Fruit fly (Drosophila melanogaster) whole organism, embryonic: ENCODE data around the gene CG16734.

ENCODE experiments used
- Asciz ChIP-seq: fragments of 200-800 bp; sonication (Bioruptor generic); optimal IDR thresholded peaks from 2 replicates; lab custom pipeline; 2017; ENCODE audit warnings: missing biosample characterization, mild to moderate bottlenecking, missing genetic modification characterization, missing genetic modification reagents
- Atf3 ChIP-seq: fragments of 200-800 bp; sonication (Bioruptor generic); optimal IDR thresholded peaks from 3 replicates; lab custom pipeline; 2016; ENCODE audit warnings: missing biosample characterization, missing genetic modification characterization
- CG11723 ChIP-seq: fragments of 200-800 bp; sonication (Bioruptor generic); optimal IDR thresholded peaks from 2 replicates; lab custom pipeline; 2017; ENCODE audit warnings: missing biosample characterization, mild to moderate bottlenecking, missing genetic modification characterization
- CG13287 ChIP-seq: fragments of 200-800 bp; sonication (Bioruptor generic); IDR thresholded peaks from 2 replicates; pipeline ENCODE4 v1.3.6; 2022; ENCODE audit warnings: missing biosample characterization, missing genetic modification characterization; ENCODE audit not compliant: partially characterized antibody
- CG14667 ChIP-seq: fragments of 200-800 bp; sonication (Bioruptor generic); IDR thresholded peaks from 2 replicates; pipeline ENCODE4 v1.3.6; 2022; ENCODE audit warnings: missing biosample characterization, missing genetic modification characterization
- CG15601 ChIP-seq: fragments of 200-800 bp; sonication (Bioruptor generic); optimal IDR thresholded peaks from 3 replicates; lab custom pipeline; 2019; ENCODE audit warnings: missing biosample characterization, mild to moderate bottlenecking, missing genetic modification characterization, moderate library complexity
- CG17361 ChIP-seq: fragments of 200-800 bp; sonication (Bioruptor generic); IDR thresholded peaks from 3 replicates; pipeline ENCODE4 v1.3.6; 2022; ENCODE audit warnings: missing biosample characterization, missing genetic modification characterization
- CG17385 ChIP-seq: fragments of 200-800 bp; sonication (Bioruptor generic); optimal IDR thresholded peaks from 3 replicates; lab custom pipeline; 2018; ENCODE audit warnings: missing biosample characterization, mild to moderate bottlenecking, missing genetic modification characterization
- CG18476 ChIP-seq: fragments of 200-800 bp; sonication (Bioruptor generic); optimal IDR thresholded peaks from 2 replicates; lab custom pipeline; 2016; ENCODE audit warnings: missing biosample characterization, mild to moderate bottlenecking, missing genetic modification characterization
- CG2129 ChIP-seq: fragments of 200-800 bp; sonication (Bioruptor generic); IDR thresholded peaks from 2 replicates; pipeline ENCODE4 v1.3.6; 2022; ENCODE audit warnings: missing biosample characterization, missing genetic modification characterization; ENCODE audit not compliant: partially characterized antibody
- CG2678 ChIP-seq: fragments of 200-800 bp; sonication (Bioruptor generic); optimal IDR thresholded peaks from 3 replicates; lab custom pipeline; 2019; ENCODE audit warnings: missing biosample characterization, mild to moderate bottlenecking, missing genetic modification characterization, moderate library complexity
- CG4617 ChIP-seq: fragments of 200-800 bp; sonication (Bioruptor generic); optimal IDR thresholded peaks from 3 replicates; lab custom pipeline; 2016; ENCODE audit warnings: missing biosample characterization, missing genetic modification characterization, borderline replicate concordance
- CG5245 ChIP-seq: fragments of 200-800 bp; sonication (Bioruptor generic); optimal IDR thresholded peaks from 3 replicates; lab custom pipeline; 2016; ENCODE audit warnings: missing biosample characterization, missing genetic modification characterization
- CG7271 ChIP-seq: fragments of 200-800 bp; sonication (Bioruptor generic); optimal IDR thresholded peaks from 2 replicates; lab custom pipeline; 2018; ENCODE audit warnings: missing biosample characterization, mild to moderate bottlenecking, missing genetic modification characterization, moderate library complexity
- CG8359 ChIP-seq: fragments of 200-800 bp; sonication (Bioruptor generic); optimal IDR thresholded peaks from 2 replicates; lab custom pipeline; 2017; ENCODE audit warnings: missing biosample characterization, mild to moderate bottlenecking, missing genetic modification characterization, borderline replicate concordance
- CG9797 ChIP-seq: fragments of 200-800 bp; sonication (Bioruptor generic); optimal IDR thresholded peaks from 3 replicates; lab custom pipeline; 2018; ENCODE audit warnings: missing biosample characterization, mild to moderate bottlenecking, missing genetic modification characterization
- CTCF ChIP-seq: fragments of 200-800 bp; sonication (Bioruptor generic); optimal IDR thresholded peaks from 2 replicates; lab custom pipeline; 2017; ENCODE audit warnings: missing biosample characterization, mild to moderate bottlenecking, missing genetic modification characterization, moderate library complexity
- Med ChIP-seq: fragments of 200-800 bp; sonication (Bioruptor generic); peaks from one replicate; lab custom pipeline; 2016; ENCODE audit warnings: missing biosample characterization, missing genetic modification characterization, mild to moderate bottlenecking, inconsistent platforms, moderate library complexity
- Myb ChIP-seq: fragments of 200-800 bp; sonication (Bioruptor generic); optimal IDR thresholded peaks from 2 replicates; lab custom pipeline; 2016; ENCODE audit warnings: missing biosample characterization, missing genetic modification characterization
- NC2α ChIP-seq: fragments of 200-800 bp; sonication (Bioruptor generic); optimal IDR thresholded peaks from 2 replicates; lab custom pipeline; 2016; ENCODE audit warnings: missing biosample characterization, missing genetic modification characterization
- NK7.1 ChIP-seq: fragments of 200-800 bp; sonication (Bioruptor generic); optimal IDR thresholded peaks from 3 replicates; lab custom pipeline; 2016; ENCODE audit warnings: missing biosample characterization, missing genetic modification characterization
- abd-A ChIP-seq: fragments of 200-800 bp; sonication (Bioruptor generic); optimal IDR thresholded peaks from 3 replicates; lab custom pipeline; 2019; ENCODE audit warnings: missing biosample characterization, mild to moderate bottlenecking, missing genetic modification characterization, moderate library complexity
- ash1 ChIP-seq: fragments of 200-800 bp; sonication (Bioruptor generic); optimal IDR thresholded peaks from 2 replicates; lab custom pipeline; 2018; ENCODE audit warnings: missing biosample characterization, mild to moderate bottlenecking, missing genetic modification characterization
- ato ChIP-seq: fragments of 200-800 bp; sonication (Bioruptor generic); IDR thresholded peaks from 2 replicates; pipeline ENCODE4 v1.3.6; 2022; ENCODE audit warnings: missing biosample characterization, missing genetic modification characterization; ENCODE audit not compliant: partially characterized antibody
- bbx ChIP-seq: fragments of 200-800 bp; sonication (Bioruptor generic); IDR thresholded peaks from 2 replicates; pipeline ENCODE4 v1.3.6; 2022; ENCODE audit warnings: missing biosample characterization, missing genetic modification characterization; ENCODE audit not compliant: partially characterized antibody
- chm ChIP-seq: fragments of 200-800 bp; sonication (Bioruptor generic); IDR thresholded peaks from 2 replicates; pipeline ENCODE4 v1.3.6; 2022; ENCODE audit warnings: missing biosample characterization, missing genetic modification characterization
- corto ChIP-seq: fragments of 200-800 bp; sonication (Bioruptor generic); optimal IDR thresholded peaks from 2 replicates; lab custom pipeline; 2016; ENCODE audit warnings: missing biosample characterization, mild to moderate bottlenecking, missing genetic modification characterization, moderate library complexity
- crc ChIP-seq: fragments of 200-800 bp; sonication (Bioruptor generic); optimal IDR thresholded peaks from 2 replicates; lab custom pipeline; 2016; ENCODE audit warnings: missing biosample characterization, missing genetic modification characterization
- eyg ChIP-seq: fragments of 200-800 bp; sonication (Bioruptor generic); optimal IDR thresholded peaks from 3 replicates; lab custom pipeline; 2016; ENCODE audit warnings: missing biosample characterization, missing genetic modification characterization
- grau ChIP-seq: fragments of 200-800 bp; optimal IDR thresholded peaks from 3 replicates; lab custom pipeline; 2019; ENCODE audit warnings: missing biosample characterization, mild to moderate bottlenecking, missing genetic modification characterization, moderate library complexity
- gsb-n ChIP-seq: fragments of 200-800 bp; sonication (Bioruptor generic); optimal IDR thresholded peaks from 3 replicates; lab custom pipeline; 2018; ENCODE audit warnings: missing biosample characterization, mild to moderate bottlenecking, missing genetic modification characterization
- gt ChIP-seq: fragments of 200-800 bp; sonication (Bioruptor generic); IDR thresholded peaks from 2 replicates; pipeline ENCODE4 v1.3.6; 2022; ENCODE audit warnings: missing biosample characterization, missing genetic modification characterization
- knrl ChIP-seq: fragments of 200-800 bp; sonication (Bioruptor generic); IDR thresholded peaks from 3 replicates; pipeline ENCODE4 v1.3.6; 2022; ENCODE audit warnings: missing biosample characterization, missing genetic modification characterization; ENCODE audit not compliant: partially characterized antibody
- lov ChIP-seq, 2 experiments: fragments of 200-800 bp in 1 of 2; fragments of >200 bp in 1 of 2; sonication (Bioruptor generic) in 1 of 2; IDR thresholded peaks in 1 of 2; optimal IDR thresholded peaks in 1 of 2; 2 replicates in 1 of 2; 3 replicates in 1 of 2; pipeline versions ENCODE4 v1.3.6 to Lab custom; 2017 to 2022; ENCODE audit warnings: missing biosample characterization in 1 of 2, missing genetic modification characterization in 1 of 2
- maf-S ChIP-seq: fragments of 200-800 bp; sonication (Bioruptor generic); optimal IDR thresholded peaks from 2 replicates; lab custom pipeline; 2016; ENCODE audit warnings: missing biosample characterization, missing genetic modification characterization
- mirr ChIP-seq: fragments of 200-800 bp; sonication (Bioruptor generic); optimal IDR thresholded peaks from 3 replicates; lab custom pipeline; 2018; ENCODE audit warnings: missing biosample characterization, mild to moderate bottlenecking, missing genetic modification characterization
- odd ChIP-seq: fragments of 200-800 bp; sonication (Bioruptor generic); optimal IDR thresholded peaks from 2 replicates; lab custom pipeline; 2017; ENCODE audit warnings: missing biosample characterization, mild to moderate bottlenecking, missing genetic modification characterization
- pfk ChIP-seq: fragments of 200-800 bp; sonication (Bioruptor generic); optimal IDR thresholded peaks from 2 replicates; lab custom pipeline; 2018; ENCODE audit warnings: missing biosample characterization, mild to moderate bottlenecking, missing genetic modification characterization, moderate library complexity
- ranshi ChIP-seq: fragments of 200-800 bp; sonication (Bioruptor generic); IDR thresholded peaks from 2 replicates; pipeline ENCODE4 v1.3.6; 2022; ENCODE audit warnings: missing biosample characterization, missing genetic modification characterization
- repo ChIP-seq: fragments of 200-800 bp; sonication (Bioruptor generic); optimal IDR thresholded peaks from 2 replicates; lab custom pipeline; 2016; ENCODE audit warnings: missing biosample characterization, missing genetic modification characterization
- ro ChIP-seq: fragments of 200-800 bp; sonication (Bioruptor generic); IDR thresholded peaks from 2 replicates; pipeline ENCODE4 v1.3.6; 2022; ENCODE audit warnings: missing biosample characterization, missing genetic modification characterization
- row ChIP-seq: fragments of 200-800 bp; sonication (Bioruptor generic); IDR thresholded peaks from 3 replicates; pipeline ENCODE4 v1.3.6; 2022; ENCODE audit warnings: missing biosample characterization, missing genetic modification characterization
- sqz ChIP-seq: fragments of 200-800 bp; sonication (Bioruptor generic); optimal IDR thresholded peaks from 3 replicates; lab custom pipeline; 2018; ENCODE audit warnings: missing biosample characterization, mild to moderate bottlenecking, missing genetic modification characterization
- sug ChIP-seq: fragments of 200-800 bp; optimal IDR thresholded peaks from 2 replicates; lab custom pipeline; 2019; ENCODE audit warnings: missing biosample characterization, mild to moderate bottlenecking, missing genetic modification characterization, moderate library complexity
- trem ChIP-seq: fragments of 200-800 bp; optimal IDR thresholded peaks from 3 replicates; lab custom pipeline; 2019; ENCODE audit warnings: missing biosample characterization, mild to moderate bottlenecking, missing genetic modification characterization, moderate library complexity
- ttk ChIP-seq: fragments of 200-800 bp; sonication (Bioruptor generic); IDR thresholded peaks from 2 replicates; pipeline ENCODE4 v2.1.2; 2022; ENCODE audit warnings: missing biosample characterization, missing genetic modification characterization
- zen2 ChIP-seq: fragments of 200-800 bp; sonication (Bioruptor generic); IDR thresholded peaks from 3 replicates; pipeline ENCODE4 v1.3.6; 2022; ENCODE audit warnings: missing biosample characterization, missing genetic modification characterization; ENCODE audit not compliant: partially characterized antibody

Gene CG16734

DNA sequence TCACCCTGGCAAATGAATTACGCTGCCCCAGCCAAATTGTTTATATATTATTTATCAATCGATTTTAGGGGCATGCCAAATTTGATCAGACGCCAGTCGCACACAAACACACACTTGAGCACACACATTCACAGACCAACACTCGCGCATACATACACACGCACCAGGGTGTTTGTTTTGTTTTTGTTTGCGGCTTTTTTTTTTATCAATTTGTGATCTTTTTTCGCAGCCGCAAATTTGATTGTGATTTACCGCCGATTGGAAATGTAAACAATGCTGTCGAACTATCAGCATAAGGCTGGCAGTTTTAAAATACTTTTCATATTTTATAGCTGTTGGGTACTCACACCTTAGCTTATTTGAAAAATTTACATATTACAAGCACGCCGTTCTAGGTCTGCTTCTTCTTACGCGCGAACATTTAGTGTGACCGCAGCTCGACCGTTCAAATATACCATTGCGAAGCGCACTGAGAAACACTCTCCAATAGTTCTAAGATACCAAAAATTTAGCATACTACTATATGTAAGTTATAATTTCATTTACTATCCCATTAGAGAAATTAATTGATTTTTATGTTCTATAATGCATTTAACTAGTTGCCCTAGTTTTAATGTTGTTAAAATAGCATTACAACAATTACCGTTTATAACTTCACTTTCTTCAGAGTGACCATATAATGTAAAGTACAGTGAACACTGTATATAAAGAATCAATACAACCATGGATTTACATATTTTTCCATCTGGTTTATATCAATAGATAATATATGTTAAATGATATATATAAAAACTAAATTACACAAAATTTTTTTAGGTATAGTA, 17.4 kb upstream of the CG16734 start, which contains the start of gene pum (continued):
- TF ChIP-seq CG14667 (GFP tag; lab: Robert Waterston, UW) (no peak), repo (GFP tag; lab: Kevin White, UChicago) (no peak), maf-S (GFP tag; lab: Kevin White, UChicago) (no peak), CG8359 (no peak), NC2α (GFP tag; lab: Kevin White, UChicago) (no peak)

DNA sequence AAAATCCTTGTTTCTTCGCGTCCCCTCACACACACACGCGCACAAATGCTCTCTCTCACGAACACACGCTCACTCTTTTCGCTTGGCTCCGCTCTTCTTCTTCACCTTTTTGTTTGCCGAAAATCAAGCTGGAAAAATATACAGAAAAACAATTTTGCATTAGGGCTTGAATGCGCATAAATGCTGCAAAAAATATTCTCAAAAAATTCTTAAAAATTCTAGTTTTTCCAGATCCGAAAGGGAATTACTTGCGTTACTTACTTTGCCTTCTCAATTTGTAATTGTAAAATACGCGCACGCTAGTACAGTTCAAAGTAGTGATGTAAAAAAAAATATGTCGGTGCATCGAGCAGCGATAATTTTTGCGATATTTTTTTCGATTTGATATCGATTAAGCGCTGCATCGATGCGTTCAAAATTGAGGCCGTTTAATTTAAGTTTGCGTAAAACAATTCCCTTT, 14.9 kb upstream of the CG16734 start:
- TF ChIP-seq CG4617 (peak; percentile 80), Med (GFP tag; lab: Kevin White, UChicago) (peak; percentile 35), lov (optimal IDR thresholded peaks at IDR 0.05; lab: Kevin White, UChicago) (no peak), lov (GFP tag; IDR thresholded peaks at IDR 0.05; lab: Robert Waterston, UW) (no peak), NK7.1 (GFP tag; lab: Kevin White, UChicago) (no peak), corto (GFP tag; lab: Kevin White, UChicago) (no peak), CG7271 (peak; percentile 27), crc (no peak), odd (GFP tag; lab: Kevin White, UChicago) (no peak), CG9797 (GFP tag; lab: Kevin White, UChicago) (peak; percentile 22), sug (tag; lab: Kevin White, UChicago) (peak; percentile 31), CG5245 (GFP tag; lab: Kevin White, UChicago) (no peak), eyg (GFP tag; lab: Kevin White, UChicago) (no peak), CG15601 (tag; lab: Kevin White, UChicago) (peak; percentile 14), ro (GFP tag; lab: Robert Waterston, UW) (no peak), ranshi (GFP tag; lab: Robert Waterston, UW) (no peak), pfk (no peak), chm (GFP tag; lab: Robert Waterston, UW) (no peak), Atf3 (GFP tag; lab: Kevin White, UChicago) (no peak), Asciz (GFP tag; lab: Kevin White, UChicago) (no peak), mirr (no peak), gt (GFP tag; lab: Robert Waterston, UW) (no peak), CG17361 (peak; percentile 40; the same call in 2 of the 3 replicates), abd-A (no peak), CG17385 (peak; percentile 99), gsb-n (tag; lab: Kevin White, UChicago) (peak; percentile 49), CG11723 (GFP tag; lab: Kevin White, UChicago) (peak; percentile 21), CTCF (GFP tag; lab: Kevin White, UChicago) (peak; percentile 76), ash1 (GFP tag; lab: Kevin White, UChicago) (no peak), grau (tag; lab: Kevin White, UChicago) (peak; percentile 26), knrl (GFP tag; lab: Robert Waterston, UW) (peak; percentile 77), CG2129 (GFP tag; lab: Robert Waterston, UW) (peak; percentile 66), ato (peak; percentile 87), CG2678 (tag; lab: Kevin White, UChicago) (peak; percentile 4), sqz (GFP tag; lab: Kevin White, UChicago) (peak; percentile 69), CG18476 (GFP tag; lab: Kevin White, UChicago) (no peak), ttk (GFP tag; lab: Robert Waterston, UW) (no peak), zen2 (peak; percentile 78; the same call in 2 of the 3 replicates), trem (tag; lab: Kevin White, UChicago) (peak; percentile 76), bbx (GFP tag; lab: Robert Waterston, UW) (peak; percentile 89), row (GFP tag; lab: Robert Waterston, UW) (peak; percentile 24; the same call in 1 of the 3 replicates), Myb (GFP tag; lab: Kevin White, UChicago) (peak; percentile 94), CG13287 (GFP tag; lab: Robert Waterston, UW) (peak; percentile 91)
